Fruit fly (Drosophila melanogaster) whole organism, adult: ENCODE results near the gene mei-P22.

ENCODE experiments used
- CG11617 ChIP-seq: fragments of 200-800 bp; sonication (Bioruptor generic); optimal IDR thresholded peaks from 2 replicates; lab custom pipeline; 2017; ENCODE audit warnings: mild to moderate bottlenecking, missing biosample characterization, missing genetic modification reagents, missing genetic modification characterization
- CG12768 ChIP-seq: fragments of 200-800 bp; sonication (Bioruptor generic); optimal IDR thresholded peaks from 2 replicates; lab custom pipeline; 2017; ENCODE audit warnings: missing biosample characterization, missing genetic modification characterization, mild to moderate bottlenecking, moderate library complexity, missing genetic modification reagents
- CG14711 ChIP-seq: fragments of 200-800 bp; sonication (Bioruptor generic); optimal IDR thresholded peaks from 2 replicates; lab custom pipeline; 2018; ENCODE audit warnings: missing biosample characterization, mild to moderate bottlenecking, missing genetic modification characterization, moderate library complexity
- CG1620 ChIP-seq: fragments of 200-800 bp; sonication (Bioruptor generic); optimal IDR thresholded peaks from 2 replicates; lab custom pipeline; 2016; ENCODE audit warnings: missing biosample characterization, missing genetic modification characterization
- CG33017 ChIP-seq: fragments of 200-800 bp; sonication (Bioruptor generic); optimal IDR thresholded peaks from 2 replicates; lab custom pipeline; 2018; ENCODE audit warnings: missing biosample characterization, mild to moderate bottlenecking, missing genetic modification characterization, moderate library complexity
- CG5204 ChIP-seq: fragments of 200-800 bp; sonication (Bioruptor generic); optimal IDR thresholded peaks from 2 replicates; lab custom pipeline; 2016; ENCODE audit warnings: missing biosample characterization, missing genetic modification characterization
- CG7045 ChIP-seq: fragments of 200-800 bp; sonication (Bioruptor generic); optimal IDR thresholded peaks from 2 replicates; lab custom pipeline; 2017; ENCODE audit warnings: missing biosample characterization, mild to moderate bottlenecking, missing genetic modification characterization
- CG7101 ChIP-seq: fragments of 200-800 bp; sonication (Bioruptor generic); optimal IDR thresholded peaks from 2 replicates; lab custom pipeline; 2018; ENCODE audit warnings: missing biosample characterization, mild to moderate bottlenecking, missing genetic modification characterization, moderate library complexity
- Clk ChIP-seq: fragments of 200-800 bp; sonication (Bioruptor generic); optimal IDR thresholded peaks from 2 replicates; lab custom pipeline; 2017; ENCODE audit warnings: missing biosample characterization, missing genetic modification characterization
- Crg-1 ChIP-seq: fragments of 200-800 bp; sonication (Bioruptor generic); optimal IDR thresholded peaks from 2 replicates; lab custom pipeline; 2016; ENCODE audit warnings: missing biosample characterization, missing genetic modification characterization
- Hr96 ChIP-seq: fragments of 200-800 bp; sonication (Bioruptor generic); optimal IDR thresholded peaks from 2 replicates; lab custom pipeline; 2016; ENCODE audit warnings: missing biosample characterization, missing genetic modification characterization
- Mnt ChIP-seq: fragments of 200-800 bp; sonication (Bioruptor generic); optimal IDR thresholded peaks from 2 replicates; lab custom pipeline; 2016; ENCODE audit warnings: missing biosample characterization, mild to moderate bottlenecking, missing genetic modification characterization
- bab1 ChIP-seq: fragments of 200-800 bp; sonication (Bioruptor generic); optimal IDR thresholded peaks from 3 replicates; lab custom pipeline; 2019; ENCODE audit warnings: missing biosample characterization, mild to moderate bottlenecking, missing genetic modification characterization, moderate library complexity
- cic ChIP-seq: fragments of 200-800 bp; sonication (Bioruptor generic); optimal IDR thresholded peaks from 2 replicates; lab custom pipeline; 2017; ENCODE audit warnings: missing biosample characterization, mild to moderate bottlenecking, missing genetic modification characterization, moderate library complexity
- cnc ChIP-seq, 2 experiments: fragments of >200 bp; optimal IDR thresholded peaks; 2 replicates each; lab custom pipeline; 2017
- kay ChIP-seq: fragments of 200-800 bp; sonication (Bioruptor generic); peaks from one replicate; lab custom pipeline; 2016; ENCODE audit warnings: missing biosample characterization, missing genetic modification characterization, borderline replicate concordance
- ovo ChIP-seq: fragments of 200-800 bp; sonication (Bioruptor generic); optimal IDR thresholded peaks from 2 replicates; lab custom pipeline; 2016; ENCODE audit warnings: missing biosample characterization, missing genetic modification characterization
- pad ChIP-seq: fragments of 200-800 bp; sonication (Bioruptor generic); optimal IDR thresholded peaks from 3 replicates; lab custom pipeline; 2017; ENCODE audit warnings: missing biosample characterization, missing genetic modification characterization, mild to moderate bottlenecking, moderate library complexity, missing genetic modification reagents
- tj ChIP-seq: fragments of 200-800 bp; sonication (Bioruptor generic); optimal IDR thresholded peaks from 3 replicates; lab custom pipeline; 2017; ENCODE audit warnings: missing biosample characterization, mild to moderate bottlenecking, missing genetic modification characterization, moderate library complexity
- toe ChIP-seq: fragments of 200-800 bp; sonication (Bioruptor generic); optimal IDR thresholded peaks from 2 replicates; lab custom pipeline; 2016; ENCODE audit warnings: missing biosample characterization, missing genetic modification characterization

Gene mei-P22

dm6 chr3L:7243775-7244438 is at the start of gene mei-P22, which contains the start of gene mRpL50:
mei-P22 (plus strand) TSS chr3L:7244388.
mRpL50 (minus strand) TSS chr3L:7243933.
- peak; percentile 21 for TF ChIP-seq bab1
- TF ChIP-seq Crg-1 (GFP tag; lab: Kevin White, UChicago): no peak
- TF ChIP-seq tj (GFP tag; lab: Kevin White, UChicago): no peak
- TF ChIP-seq Clk: no peak
- peak; percentile 6 for TF ChIP-seq CG1620 (GFP tag; lab: Kevin White, UChicago)
- TF ChIP-seq CG14711: peak; percentile 9
- no peak for TF ChIP-seq CG5204 (GFP tag; lab: Kevin White, UChicago)
- TF ChIP-seq ovo: no peak
- TF ChIP-seq CG11617 (GFP tag; lab: Kevin White, UChicago): no peak
- TF ChIP-seq CG7101 (tag; lab: Kevin White, UChicago): peak; percentile 22
- no peak for TF ChIP-seq Hr96
- peak; percentile 4 for TF ChIP-seq toe (GFP tag; lab: Kevin White, UChicago)
- TF ChIP-seq CG12768 (GFP tag; lab: Kevin White, UChicago): no peak
- TF ChIP-seq cic (GFP tag; lab: Kevin White, UChicago): no peak
- no peak for TF ChIP-seq pad (GFP tag; lab: Kevin White, UChicago)
- TF ChIP-seq CG33017 (tag; lab: Kevin White, UChicago): no peak
- TF ChIP-seq kay (GFP tag; lab: Kevin White, UChicago): no peak
- TF ChIP-seq CG7045 (GFP tag; lab: Kevin White, UChicago): no peak
- peak; percentile 41 for TF ChIP-seq Mnt (GFP tag; lab: Kevin White, UChicago)
- no peak for TF ChIP-seq cnc (optimal IDR thresholded peaks at IDR 0.05; lab: Kevin White, UChicago)

DNA sequence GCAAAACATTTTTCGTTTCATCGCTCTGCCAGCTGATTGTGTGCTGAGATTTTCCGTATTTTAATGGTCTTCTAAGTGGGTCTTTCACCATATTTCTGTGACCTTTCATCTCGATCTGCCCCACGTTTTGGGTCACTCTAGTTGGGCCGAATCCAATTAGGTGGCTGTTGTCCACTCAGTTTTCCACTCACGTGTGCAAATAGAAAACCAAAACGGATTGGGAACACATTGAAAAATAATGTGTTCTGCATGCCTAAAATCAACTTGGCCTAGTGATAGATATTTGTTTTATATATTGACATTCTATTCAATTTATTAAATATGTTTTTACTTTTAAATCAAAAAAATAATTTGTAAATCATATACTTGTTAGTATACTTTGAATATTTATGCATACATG is 10.0 kb upstream of the mei-P22 start, which contains the start of gene CG14826:
Gene CG14826 (plus strand): TSS at position 301 of the 400 bp plus-strand sequence.
- TF ChIP-seq Hr96: no peak
- no peak for TF ChIP-seq CG1620 (GFP tag; lab: Kevin White, UChicago)
- no peak for TF ChIP-seq CG33017 (tag; lab: Kevin White, UChicago)
- TF ChIP-seq CG7101 (tag; lab: Kevin White, UChicago): no peak
- TF ChIP-seq toe (GFP tag; lab: Kevin White, UChicago): no peak
- TF ChIP-seq Crg-1 (GFP tag; lab: Kevin White, UChicago): no peak
- TF ChIP-seq pad (GFP tag; lab: Kevin White, UChicago): no peak
- no peak for TF ChIP-seq kay (GFP tag; lab: Kevin White, UChicago)
- TF ChIP-seq tj (GFP tag; lab: Kevin White, UChicago): no peak

DNA sequence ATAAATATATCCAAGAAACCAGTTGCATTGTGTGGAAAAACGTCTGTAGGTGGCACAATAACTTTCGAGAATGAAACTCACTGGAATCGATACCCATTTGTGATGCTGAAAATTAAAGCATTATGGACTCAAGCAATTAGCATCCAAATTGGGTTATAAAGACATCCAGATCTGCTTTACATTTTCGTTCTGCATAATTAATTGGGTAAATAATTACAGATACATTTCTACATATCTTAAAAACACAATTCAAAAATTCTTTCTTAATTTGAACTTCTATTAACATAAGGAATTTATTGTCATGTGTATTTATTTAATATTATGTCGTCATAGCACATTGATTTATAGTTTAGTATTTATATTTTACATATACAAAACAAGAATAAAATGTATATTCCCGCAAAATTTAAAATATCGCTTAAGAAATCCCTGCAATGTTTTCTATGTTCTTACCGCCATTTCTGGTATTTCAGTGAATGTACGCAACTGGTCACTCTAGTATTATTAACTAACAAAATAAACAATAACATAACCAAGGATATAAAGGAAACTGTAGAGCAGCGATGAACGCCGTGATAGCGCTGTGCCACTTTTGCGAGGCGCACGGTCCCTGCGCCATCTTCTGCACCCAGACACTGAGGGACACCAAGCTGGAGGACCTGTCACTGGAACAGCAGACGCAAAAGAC is 6.0 kb upstream of the mei-P22 start, which contains the start of the genes CG14829 and BHD:
Gene CG14829 (minus strand): TSS at position 51 of the 688 bp plus-strand sequence.
Gene BHD (plus strand): TSS at position 471 of the 688 bp plus-strand sequence.
- TF ChIP-seq Clk: no peak
- no peak for TF ChIP-seq cic (GFP tag; lab: Kevin White, UChicago)
- no peak for TF ChIP-seq Crg-1 (GFP tag; lab: Kevin White, UChicago)
- TF ChIP-seq ovo: no peak
- TF ChIP-seq Hr96: no peak
- no peak for TF ChIP-seq bab1
- no peak for TF ChIP-seq cnc (optimal IDR thresholded peaks at IDR 0.05; lab: Kevin White, UChicago)
- no peak for TF ChIP-seq CG14711
- TF ChIP-seq CG5204 (GFP tag; lab: Kevin White, UChicago): no peak
- no peak for TF ChIP-seq pad (GFP tag; lab: Kevin White, UChicago)
- no peak for TF ChIP-seq Mnt (GFP tag; lab: Kevin White, UChicago)
- no peak for TF ChIP-seq CG7045 (GFP tag; lab: Kevin White, UChicago)
- TF ChIP-seq kay (GFP tag; lab: Kevin White, UChicago): no peak
- TF ChIP-seq toe (GFP tag; lab: Kevin White, UChicago): no peak
- TF ChIP-seq CG33017 (tag; lab: Kevin White, UChicago): no peak
- TF ChIP-seq CG7101 (tag; lab: Kevin White, UChicago): no peak
- no peak for TF ChIP-seq CG11617 (GFP tag; lab: Kevin White, UChicago)
- no peak for TF ChIP-seq tj (GFP tag; lab: Kevin White, UChicago)

- TF ChIP-seq cnc (optimal IDR thresholded peaks at IDR 0.05; lab: Kevin White, UChicago) (no peak), Crg-1 (GFP tag; lab: Kevin White, UChicago) (peak; percentile 85), CG12768 (GFP tag; lab: Kevin White, UChicago) (peak; percentile 70), bab1 (peak; percentile 84), Mnt (GFP tag; lab: Kevin White, UChicago) (peak; percentile 90), pad (GFP tag; lab: Kevin White, UChicago) (peak; percentile 63), Hr96 (peak; percentile 73), CG11617 (GFP tag; lab: Kevin White, UChicago) (peak; percentile 88), CG33017 (tag; lab: Kevin White, UChicago) (peak; percentile 61), CG7101 (tag; lab: Kevin White, UChicago) (peak; percentile 89), toe (GFP tag; lab: Kevin White, UChicago) (peak; percentile 78), cic (GFP tag; lab: Kevin White, UChicago) (peak; percentile 36), kay (GFP tag; lab: Kevin White, UChicago) (no peak), ovo (peak; percentile 70), CG1620 (GFP tag; lab: Kevin White, UChicago) (peak; percentile 68), CG7045 (GFP tag; lab: Kevin White, UChicago) (peak; percentile 65), tj (GFP tag; lab: Kevin White, UChicago) (peak; percentile 54), CG5204 (GFP tag; lab: Kevin White, UChicago) (peak; percentile 80), CG14711 (peak; percentile 56), Clk (peak; percentile 31)
Observed at dm6 chr3L:7241217-7241859, 2.9 kb upstream of the mei-P22 start, which contains the start of the genes RpL18 and Neos. RpL18 (minus strand) TSS chr3L:7241351. Neos (plus strand) TSS chr3L:7241628.
